Fruit fly (Drosophila melanogaster) whole organism, wandering third instar larva: ENCODE results near the gene CG32069.

Experiments
- Abd-B ChIP-seq: fragments of >200 bp; optimal IDR thresholded peaks from 2 replicates; lab custom pipeline; 2017; ENCODE audit warnings: missing biosample characterization, missing genetic modification characterization
- CG9705 ChIP-seq: fragments of 200-800 bp; sonication (Bioruptor generic); optimal IDR thresholded peaks from 2 replicates; lab custom pipeline; 2018; ENCODE audit warnings: missing biosample characterization, mild to moderate bottlenecking, missing genetic modification characterization
- CrebA ChIP-seq: fragments of 200-800 bp; sonication (Bioruptor generic); optimal IDR thresholded peaks from 2 replicates; lab custom pipeline; 2016; ENCODE audit warnings: missing biosample characterization, mild to moderate bottlenecking, missing genetic modification characterization, borderline replicate concordance
- Dif ChIP-seq: fragments of 200-275, 200-300 bp; sonication (Bioruptor generic); optimal IDR thresholded peaks from 2 replicates; lab custom pipeline; 2018; ENCODE audit warnings: missing biosample characterization, missing genetic modification characterization; ENCODE audit not compliant: partially characterized antibody
- HLH106 ChIP-seq: fragments of 200-800 bp; optimal IDR thresholded peaks from 3 replicates; lab custom pipeline; 2019; ENCODE audit warnings: missing biosample characterization, mild to moderate bottlenecking, missing genetic modification characterization, moderate library complexity
- Hnf4 ChIP-seq: fragments of 200-800 bp; sonication (Bioruptor generic); optimal IDR thresholded peaks from 2 replicates; lab custom pipeline; 2016; ENCODE audit warnings: missing biosample characterization, mild to moderate bottlenecking, missing genetic modification characterization
- Hr83 ChIP-seq: fragments of 200-300 bp; sonication (Bioruptor generic); optimal IDR thresholded peaks from 2 replicates; lab custom pipeline; 2016; ENCODE audit warnings: missing biosample characterization, mild to moderate bottlenecking, missing genetic modification characterization, moderate library complexity; ENCODE audit not compliant: poor library complexity, severe bottlenecking
- Jra ChIP-seq: sonication (Bioruptor generic); optimal IDR thresholded peaks from 2 replicates; lab custom pipeline; 2016; ENCODE audit warnings: missing biosample characterization, missing genetic modification characterization
- Mio ChIP-seq: sonication (Bioruptor generic); optimal IDR thresholded peaks from 2 replicates; lab custom pipeline; 2016; ENCODE audit warnings: missing biosample characterization, missing genetic modification characterization
- N ChIP-seq: fragments of >200 bp; optimal IDR thresholded peaks from 2 replicates; lab custom pipeline; 2018; ENCODE audit warnings: missing biosample characterization, missing external identifiers, missing genetic modification characterization
- OdsH ChIP-seq: fragments of 200-800 bp; sonication (Bioruptor generic); optimal IDR thresholded peaks from 2 replicates; lab custom pipeline; 2016; ENCODE audit warnings: missing biosample characterization, mild to moderate bottlenecking, missing genetic modification characterization
- Rel ChIP-seq, 2 experiments: fragments of 200-800 bp; sonication (Bioruptor generic) in 1 of 2; optimal IDR thresholded peaks; 2 replicates in 1 of 2; 3 replicates in 1 of 2; lab custom pipeline; 2016 to 2019; ENCODE audit warnings: mild to moderate bottlenecking in 2 of 2, missing biosample characterization in 2 of 2, missing genetic modification characterization in 2 of 2, moderate library complexity in 1 of 2
- Sp1 ChIP-seq: fragments of 200-800 bp; sonication (Bioruptor generic); optimal IDR thresholded peaks from 3 replicates; lab custom pipeline; 2019; ENCODE audit warnings: missing biosample characterization, mild to moderate bottlenecking, missing genetic modification characterization, moderate library complexity
- Vsx2 ChIP-seq: fragments of 200-300, 225-300 bp; sonication (Bioruptor generic); optimal IDR thresholded peaks from 2 replicates; lab custom pipeline; 2018; ENCODE audit warnings: missing biosample characterization, missing genetic modification characterization; ENCODE audit not compliant: partially characterized antibody
- br ChIP-seq: fragments of 200-800 bp; sonication (Bioruptor generic); optimal IDR thresholded peaks from 2 replicates; lab custom pipeline; 2016; ENCODE audit warnings: missing biosample characterization, missing genetic modification characterization
- brk ChIP-seq: fragments of 200-800 bp; sonication (Bioruptor generic); optimal IDR thresholded peaks from 2 replicates; lab custom pipeline; 2016; ENCODE audit warnings: missing biosample characterization, mild to moderate bottlenecking, missing genetic modification characterization
- dl ChIP-seq, 2 experiments: fragments of 175-275, 200-275 bp in 1 of 2; fragments of 200-275 bp in 1 of 2; sonication (Bioruptor generic); optimal IDR thresholded peaks; lab custom pipeline; 2018; ENCODE audit warnings: mild to moderate bottlenecking in 2 of 2, missing biosample characterization in 2 of 2, missing genetic modification characterization in 2 of 2, moderate library complexity in 2 of 2; ENCODE audit not compliant: partially characterized antibody in 2 of 2, insufficient read depth in 1 of 2
- dmrt93B ChIP-seq: fragments of 200-800 bp; sonication (Bioruptor generic); optimal IDR thresholded peaks from 2 replicates; lab custom pipeline; 2018; ENCODE audit warnings: missing biosample characterization, mild to moderate bottlenecking, missing genetic modification characterization
- ey ChIP-seq: fragments of 200-800 bp; sonication (Bioruptor generic); optimal IDR thresholded peaks from 2 replicates; lab custom pipeline; 2016; ENCODE audit warnings: missing biosample characterization, missing genetic modification characterization
- foxo ChIP-seq, 2 experiments: fragments of 200-800 bp; sonication (Bioruptor generic); optimal IDR thresholded peaks; 2 replicates in 1 of 2; 3 replicates in 1 of 2; lab custom pipeline; 2016 to 2017; ENCODE audit warnings: missing biosample characterization in 2 of 2, missing genetic modification characterization in 2 of 2
- fru ChIP-seq: fragments of 200-800 bp; sonication (Bioruptor generic); optimal IDR thresholded peaks from 3 replicates; lab custom pipeline; 2016; ENCODE audit warnings: missing biosample characterization, mild to moderate bottlenecking, missing genetic modification characterization
- h ChIP-seq: fragments of 200-800 bp; sonication (Bioruptor generic); optimal IDR thresholded peaks from 3 replicates; lab custom pipeline; 2016; ENCODE audit warnings: missing biosample characterization, mild to moderate bottlenecking, missing genetic modification characterization
- lola ChIP-seq: fragments of >200 bp; optimal IDR thresholded peaks from 2 replicates; lab custom pipeline; 2017; ENCODE audit warnings: missing biosample characterization, missing genetic modification characterization
- pan ChIP-seq: fragments of >200 bp; optimal IDR thresholded peaks from 2 replicates; lab custom pipeline; 2017
- psq ChIP-seq: fragments of 200-800 bp; sonication (Bioruptor generic); optimal IDR thresholded peaks from 3 replicates; lab custom pipeline; 2017; ENCODE audit warnings: missing biosample characterization, mild to moderate bottlenecking, missing genetic modification characterization, moderate library complexity
- rgr ChIP-seq: fragments of 200-800 bp; sonication (Bioruptor generic); optimal IDR thresholded peaks from 3 replicates; lab custom pipeline; 2016; ENCODE audit warnings: missing biosample characterization, mild to moderate bottlenecking, missing genetic modification characterization
- sage ChIP-seq: fragments of 200-800 bp; sonication (Bioruptor generic); optimal IDR thresholded peaks from 2 replicates; lab custom pipeline; 2016; ENCODE audit warnings: missing biosample characterization, mild to moderate bottlenecking, missing genetic modification characterization
- sv ChIP-seq: fragments of 200-800 bp; sonication (Bioruptor generic); optimal IDR thresholded peaks from 3 replicates; lab custom pipeline; 2016; ENCODE audit warnings: missing biosample characterization, missing genetic modification characterization
- tai ChIP-seq: sonication (Bioruptor generic); optimal IDR thresholded peaks from 2 replicates; lab custom pipeline; 2016; ENCODE audit warnings: missing biosample characterization, missing genetic modification characterization
- usp ChIP-seq: fragments of >200 bp; optimal IDR thresholded peaks from 2 replicates; lab custom pipeline; 2017; ENCODE audit warnings: missing biosample characterization, missing genetic modification characterization
- woc ChIP-seq: sonication (Bioruptor generic); optimal IDR thresholded peaks from 2 replicates; lab custom pipeline; 2016; ENCODE audit warnings: missing biosample characterization, mild to moderate bottlenecking, missing genetic modification characterization

The CG32069 gene

dm6 chr3L:11035039-11035438, 27.4 kb downstream of the CG32069 start:
- TF ChIP-seq N (GFP tag; lab: Kevin White, UChicago): no peak
- TF ChIP-seq sage: no peak
- TF ChIP-seq Hr83 (GFP tag; lab: Kevin White, UChicago): no peak
- TF ChIP-seq psq (GFP tag; lab: Kevin White, UChicago): no peak
- no peak for TF ChIP-seq dmrt93B (GFP tag; lab: Kevin White, UChicago)
- no peak for TF ChIP-seq Jra (GFP tag; lab: Kevin White, UChicago)
- no peak for TF ChIP-seq Mio (GFP tag; lab: Kevin White, UChicago)
- no peak for TF ChIP-seq CG9705 (GFP tag; lab: Kevin White, UChicago)
- TF ChIP-seq tai (GFP tag; lab: Kevin White, UChicago): no peak
- no peak for TF ChIP-seq sv (GFP tag; lab: Kevin White, UChicago)
- no peak for TF ChIP-seq rgr
- no peak for TF ChIP-seq br (GFP tag; lab: Kevin White, UChicago)
- TF ChIP-seq OdsH (GFP tag; lab: Kevin White, UChicago): no peak

DNA sequence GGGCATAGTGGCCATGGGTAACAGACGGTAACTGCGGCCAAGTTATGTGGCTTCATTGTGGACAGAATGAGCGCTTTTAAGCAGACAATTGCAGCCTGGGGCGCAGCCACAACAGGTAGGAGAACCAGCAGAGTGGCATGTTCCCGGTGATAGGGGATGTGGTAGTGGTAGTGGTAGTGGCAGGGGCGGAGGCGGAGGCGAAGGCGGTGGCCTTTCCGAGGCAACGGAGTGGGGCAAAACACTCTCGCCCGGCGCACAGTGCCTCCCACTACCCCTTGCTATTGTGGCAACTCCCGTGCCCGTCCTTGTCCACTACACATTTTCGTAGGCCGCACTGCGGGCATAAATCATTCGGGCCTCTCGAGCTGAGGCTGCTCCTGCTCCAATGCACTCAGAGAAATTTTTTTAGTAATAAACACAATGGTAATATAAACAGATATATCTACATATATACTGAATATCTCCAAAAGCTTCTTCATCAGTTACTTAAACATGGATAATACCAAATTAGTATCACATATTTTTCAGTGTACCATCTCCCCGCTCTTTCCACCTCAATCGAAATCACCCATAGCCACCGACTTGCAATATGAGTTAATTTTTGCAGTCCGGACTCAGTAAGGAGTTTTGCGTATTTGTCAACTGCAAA, 29.0 kb downstream of the CG32069 start:
- TF ChIP-seq OdsH (GFP tag; lab: Kevin White, UChicago): peak; percentile 70
- peak; percentile 57 for TF ChIP-seq ey (GFP tag; lab: Kevin White, UChicago)
- TF ChIP-seq dmrt93B (GFP tag; lab: Kevin White, UChicago): peak; percentile 32
- TF ChIP-seq lola (GFP tag; lab: Kevin White, UChicago): no peak
- peak; percentile 12 for TF ChIP-seq CG9705 (GFP tag; lab: Kevin White, UChicago)
- no peak for TF ChIP-seq Rel (GFP tag; optimal IDR thresholded peaks at IDR 0.05; lab: Kevin White, UChicago)
- TF ChIP-seq Rel (tag; optimal IDR thresholded peaks at IDR 0.05; lab: Kevin White, UChicago): peak; percentile 6
- no peak for TF ChIP-seq usp (GFP tag; lab: Kevin White, UChicago)
- TF ChIP-seq Hnf4 (GFP tag; lab: Kevin White, UChicago): peak; percentile 62
- TF ChIP-seq sage: peak; percentile 51
- TF ChIP-seq tai (GFP tag; lab: Kevin White, UChicago): no peak
- TF ChIP-seq CrebA (GFP tag; lab: Kevin White, UChicago): no peak
- TF ChIP-seq Jra (GFP tag; lab: Kevin White, UChicago): peak; percentile 18
- no peak for TF ChIP-seq Vsx2 (GFP tag; lab: Kevin White, UChicago)
- TF ChIP-seq Abd-B: no peak
- TF ChIP-seq h (GFP tag; lab: Kevin White, UChicago): peak; percentile 83
- TF ChIP-seq HLH106 (tag; lab: Kevin White, UChicago): peak; percentile 76
- peak; percentile 61 for TF ChIP-seq psq (GFP tag; lab: Kevin White, UChicago)
- peak; percentile 72 for TF ChIP-seq brk
- TF ChIP-seq Dif: no peak
- peak; percentile 72 for TF ChIP-seq woc
- TF ChIP-seq fru (GFP tag; lab: Kevin White, UChicago): peak; percentile 78
- TF ChIP-seq rgr: peak; percentile 75
- TF ChIP-seq Hr83 (GFP tag; lab: Kevin White, UChicago): peak; percentile 20
- peak; percentile 79 for TF ChIP-seq Sp1 (GFP tag; lab: Kevin White, UChicago)
- TF ChIP-seq pan (lab: Kevin White, UChicago): no peak
- peak; percentile 71 for TF ChIP-seq br (GFP tag; lab: Kevin White, UChicago)
- peak in 1 of 2 experiments; percentile 72 for TF ChIP-seq foxo (GFP tag; optimal IDR thresholded peaks at IDR 0.05; lab: Kevin White, UChicago)
- no peak for TF ChIP-seq sv (GFP tag; lab: Kevin White, UChicago)

dm6 chr3L:11031784-11032183, 30.6 kb downstream of the CG32069 start:
- TF ChIP-seq pan (lab: Kevin White, UChicago) (no peak), HLH106 (tag; lab: Kevin White, UChicago) (peak; percentile 6), foxo (GFP tag; optimal IDR thresholded peaks at IDR 0.05; lab: Kevin White, UChicago) (peak in 1 of 2 experiments; percentile 11), fru (GFP tag; lab: Kevin White, UChicago) (no peak), dmrt93B (GFP tag; lab: Kevin White, UChicago) (no peak), rgr (no peak), dl (GFP tag; optimal IDR thresholded peaks at IDR 0.05; lab: Kevin White, UChicago; ENCODE audit: insufficient read depth in 1 of 2, partially characterized antibody in 2 of 2) (no peak)
